Worm (Caenorhabditis elegans) whole organism, midembryonic: ENCODE data around the gene frpr-19.

Experiments used
- T22C8.4 ChIP-seq: fragments of 200-800 bp; sonication (Bioruptor generic); IDR thresholded peaks from 2 replicates; pipeline ENCODE4 v1.3.6; 2022; ENCODE audit warnings: missing genetic modification characterization, missing compliant biosample characterization
- cog-1 ChIP-seq: sonication (generic microtip); optimal IDR thresholded peaks from 2 replicates; lab custom pipeline; 2016; ENCODE audit warnings: missing genetic modification characterization, missing compliant biosample characterization
- flt-1 ChIP-seq: fragments of 200-800 bp; sonication (Bioruptor generic); IDR thresholded peaks from 2 replicates; pipeline ENCODE4 v1.3.6; 2022; ENCODE audit warnings: missing genetic modification characterization, missing compliant biosample characterization
- ztf-29 ChIP-seq: fragments of 200-800 bp; sonication (Bioruptor generic); IDR thresholded peaks from 2 replicates; pipeline ENCODE4 v1.3.6; 2022; ENCODE audit warnings: missing genetic modification reagents, missing genetic modification characterization, missing compliant biosample characterization

DNA sequence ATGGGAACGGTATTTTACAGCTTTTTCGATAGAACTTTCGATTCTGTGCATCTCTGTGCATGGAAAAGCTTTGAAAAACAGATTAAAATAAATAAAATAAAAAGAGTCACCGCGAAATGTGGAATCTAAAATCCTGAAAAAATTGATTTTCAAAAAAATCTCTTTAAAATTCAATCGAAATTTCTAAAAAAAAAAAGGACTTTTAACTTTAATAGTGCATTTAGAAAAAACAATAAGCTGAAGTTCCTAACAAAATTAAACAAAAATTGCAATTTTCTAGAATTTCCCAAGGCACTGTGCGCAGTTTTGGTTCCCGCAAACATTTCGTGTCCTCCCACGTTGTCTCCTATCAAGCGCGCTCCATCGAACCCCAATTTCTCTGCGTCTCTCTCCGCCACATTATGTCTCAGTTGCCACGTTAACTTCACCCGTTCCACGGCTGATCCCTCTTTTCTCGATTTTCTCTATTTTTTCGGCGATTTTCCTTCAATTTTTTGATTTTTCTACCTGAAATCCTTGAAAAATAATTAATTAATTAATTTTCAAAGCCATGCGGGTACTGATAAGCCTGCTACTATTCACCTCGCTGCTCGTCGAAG is 35.9 kb downstream of the frpr-19 start, which contains the start of the genes Y41D4A.6 and Y41D4A.4:
- TF ChIP-seq ztf-29 (no peak), cog-1 (tag; lab: Kevin White, UChicago) (peak; percentile 96), T22C8.4 (GFP tag; lab: Robert Waterston, UW) (no peak; the same call in 1 of the 2 replicates), flt-1 (GFP tag; lab: Robert Waterston, UW) (peak; percentile 87)
